Fruit fly (Drosophila melanogaster) whole organism, prepupa: Measurements from ENCODE around the gene mRpS24.

Experiments used
- CG1621 ChIP-seq: fragments of 200-800 bp; sonication (Bioruptor generic); optimal IDR thresholded peaks from 3 replicates; lab custom pipeline; 2018; ENCODE audit warnings: missing biosample characterization, mild to moderate bottlenecking, missing genetic modification characterization
- CG8319 ChIP-seq: fragments of 200-800 bp; sonication (Bioruptor generic); optimal IDR thresholded peaks from 3 replicates; lab custom pipeline; 2016; ENCODE audit warnings: missing biosample characterization, missing genetic modification characterization
- Ets21C ChIP-seq: fragments of 200-800 bp; sonication (Bioruptor generic); optimal IDR thresholded peaks from 3 replicates; lab custom pipeline; 2016; ENCODE audit warnings: missing biosample characterization, missing genetic modification characterization
- Hr38 ChIP-seq: sonication (Bioruptor generic); optimal IDR thresholded peaks from 2 replicates; lab custom pipeline; 2016; ENCODE audit warnings: missing biosample characterization, missing genetic modification characterization
- OdsH ChIP-seq: fragments of 200-800 bp; sonication (Bioruptor generic); optimal IDR thresholded peaks from 3 replicates; lab custom pipeline; 2016; ENCODE audit warnings: missing biosample characterization, missing genetic modification characterization
- Smox ChIP-seq: fragments of 200-800 bp; sonication (Bioruptor generic); optimal IDR thresholded peaks from 3 replicates; lab custom pipeline; 2016; ENCODE audit warnings: missing biosample characterization, missing genetic modification characterization
- fd59A ChIP-seq: fragments of 200-800 bp; sonication (Bioruptor generic); optimal IDR thresholded peaks from 2 replicates; lab custom pipeline; 2017; ENCODE audit warnings: missing biosample characterization, mild to moderate bottlenecking, missing genetic modification characterization, missing genetic modification reagents

DNA sequence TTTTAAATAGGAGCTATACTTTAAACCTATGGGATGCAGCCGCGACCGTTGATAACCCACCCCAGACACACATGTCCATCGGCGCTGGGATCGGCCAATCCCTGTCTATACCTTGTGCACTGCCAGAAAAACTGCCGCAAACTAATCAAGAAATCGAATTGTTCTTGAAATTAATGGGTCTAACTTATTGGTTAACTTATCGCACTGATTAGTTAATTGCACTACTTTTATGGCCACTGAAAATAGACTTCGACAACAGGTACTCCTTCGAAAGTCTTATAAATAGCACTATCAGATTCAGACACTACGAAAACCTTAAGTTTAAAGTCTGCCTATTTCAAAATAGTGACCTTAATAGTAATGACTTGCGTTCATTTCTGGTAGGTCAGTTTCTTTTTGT lies 47.2 kb downstream of the mRpS24 start, which contains the start of gene CG13607:
- TF ChIP-seq Ets21C (GFP tag; lab: Kevin White, UChicago) (no peak), fd59A (GFP tag; lab: Kevin White, UChicago) (no peak), OdsH (no peak), CG8319 (GFP tag; lab: Kevin White, UChicago) (no peak), Hr38 (GFP tag; lab: Kevin White, UChicago) (no peak), CG1621 (tag; lab: Kevin White, UChicago) (no peak), Smox (GFP tag; lab: Kevin White, UChicago) (no peak)
